Fruit fly (Drosophila melanogaster) whole organism, embryonic: Measurements from ENCODE around the gene Sfp38D.

ENCODE experiments used
- Adf1 ChIP-seq: fragments of 200-800 bp; sonication (Bioruptor generic); IDR thresholded peaks from 2 replicates; pipeline ENCODE4 v1.3.6; 2022; ENCODE audit warnings: missing biosample characterization, missing genetic modification characterization
- C15 ChIP-seq: fragments of 200-800 bp; sonication (Bioruptor generic); IDR thresholded peaks from 3 replicates; pipeline ENCODE4 v1.3.6; 2022; ENCODE audit warnings: missing biosample characterization, missing genetic modification characterization
- CG12155 ChIP-seq: fragments of 200-800 bp; sonication (Bioruptor generic); optimal IDR thresholded peaks from 3 replicates; lab custom pipeline; 2016; ENCODE audit warnings: missing biosample characterization, missing genetic modification characterization
- CG12659 ChIP-seq: fragments of 200-800 bp; sonication (Bioruptor generic); optimal IDR thresholded peaks from 3 replicates; lab custom pipeline; 2017; ENCODE audit warnings: mild to moderate bottlenecking, missing biosample characterization, missing genetic modification reagents, missing genetic modification characterization
- CG13296 ChIP-seq: fragments of 200-800 bp; sonication (Bioruptor generic); optimal IDR thresholded peaks from 3 replicates; lab custom pipeline; 2018; ENCODE audit warnings: missing biosample characterization, mild to moderate bottlenecking, missing genetic modification characterization
- CG14050 ChIP-seq: fragments of 200-800 bp; sonication (Bioruptor generic); IDR thresholded peaks from 3 replicates; pipeline ENCODE4 v1.3.6; 2022; ENCODE audit warnings: missing biosample characterization, missing genetic modification characterization
- CG17328 ChIP-seq: fragments of 200-800 bp; sonication (Bioruptor generic); IDR thresholded peaks from 2 replicates; pipeline ENCODE4 v1.3.6; 2022; ENCODE audit warnings: missing biosample characterization, missing genetic modification characterization
- CG2116 ChIP-seq: fragments of 200-800 bp; sonication (Bioruptor generic); optimal IDR thresholded peaks from 3 replicates; lab custom pipeline; 2018; ENCODE audit warnings: missing biosample characterization, mild to moderate bottlenecking, missing genetic modification characterization
- CG2120 ChIP-seq: fragments of 200-800 bp; sonication (Bioruptor generic); optimal IDR thresholded peaks from 3 replicates; lab custom pipeline; 2016; ENCODE audit warnings: missing biosample characterization, missing genetic modification characterization
- CG2678 ChIP-seq: fragments of 200-800 bp; sonication (Bioruptor generic); optimal IDR thresholded peaks from 3 replicates; lab custom pipeline; 2019; ENCODE audit warnings: missing biosample characterization, mild to moderate bottlenecking, missing genetic modification characterization, moderate library complexity
- CG31388 ChIP-seq: fragments of 200-800 bp; sonication (Bioruptor generic); optimal IDR thresholded peaks from 2 replicates; lab custom pipeline; 2016; ENCODE audit warnings: missing biosample characterization, missing genetic modification characterization
- CG31441 ChIP-seq: fragments of 200-800 bp; sonication (Bioruptor generic); IDR thresholded peaks from 2 replicates; pipeline ENCODE4 v1.3.6; 2022; ENCODE audit warnings: missing biosample characterization, missing genetic modification characterization
- CG3163 ChIP-seq: fragments of 200-800 bp; sonication (Bioruptor generic); optimal IDR thresholded peaks from 3 replicates; lab custom pipeline; 2016; ENCODE audit warnings: missing biosample characterization, missing genetic modification characterization
- CG32532 ChIP-seq: fragments of 200-800 bp; sonication (Bioruptor generic); IDR thresholded peaks from 2 replicates; pipeline ENCODE4 v1.3.6; 2022; ENCODE audit warnings: missing biosample characterization, missing genetic modification characterization
- CG32772 ChIP-seq: fragments of 200-800 bp; sonication (Bioruptor generic); IDR thresholded peaks from 2 replicates; pipeline ENCODE4 v1.3.6; 2022; ENCODE audit warnings: missing biosample characterization, missing genetic modification characterization
- CG6683 ChIP-seq: fragments of 200-800 bp; sonication (Bioruptor generic); optimal IDR thresholded peaks from 2 replicates; lab custom pipeline; 2017; ENCODE audit warnings: missing biosample characterization, mild to moderate bottlenecking, missing genetic modification characterization, missing genetic modification reagents
- CG6791 ChIP-seq: fragments of 200-800 bp; sonication (Bioruptor generic); IDR thresholded peaks from 3 replicates; pipeline ENCODE4 v1.3.6; 2022; ENCODE audit warnings: missing biosample characterization, missing genetic modification characterization; ENCODE audit not compliant: partially characterized antibody
- CG7271 ChIP-seq: fragments of 200-800 bp; sonication (Bioruptor generic); optimal IDR thresholded peaks from 2 replicates; lab custom pipeline; 2018; ENCODE audit warnings: missing biosample characterization, mild to moderate bottlenecking, missing genetic modification characterization, moderate library complexity
- CG7928 ChIP-seq: fragments of 200-800 bp; sonication (Bioruptor generic); optimal IDR thresholded peaks from 2 replicates; lab custom pipeline; 2017; ENCODE audit warnings: missing biosample characterization, mild to moderate bottlenecking, missing genetic modification characterization
- Dbx ChIP-seq: fragments of 200-800 bp; sonication (Bioruptor generic); IDR thresholded peaks from 3 replicates; pipeline ENCODE4 v1.3.6; 2022; ENCODE audit warnings: missing biosample characterization, missing genetic modification characterization
- Dfd ChIP-seq, 2 experiments: fragments of >200 bp; optimal IDR thresholded peaks; 2 replicates each; lab custom pipeline; 2017; ENCODE audit warnings: missing biosample characterization in 2 of 2, missing genetic modification characterization in 2 of 2
- Dll ChIP-seq: fragments of 200-800 bp; sonication (Bioruptor generic); IDR thresholded peaks from 4 replicates; pipeline ENCODE4 v1.3.6; 2022; ENCODE audit warnings: missing biosample characterization, missing genetic modification characterization; ENCODE audit not compliant: partially characterized antibody
- E2f1 ChIP-seq: fragments of 200-800 bp; sonication (Bioruptor generic); IDR thresholded peaks from 2 replicates; pipeline ENCODE4 v1.3.6; 2022; ENCODE audit warnings: missing biosample characterization, missing genetic modification characterization
- Elba2 ChIP-seq: fragments of 200-800 bp; sonication (Bioruptor generic); optimal IDR thresholded peaks from 3 replicates; lab custom pipeline; 2016; ENCODE audit warnings: missing biosample characterization, missing genetic modification characterization
- HLH3B ChIP-seq: fragments of 200-800 bp; sonication (Bioruptor generic); IDR thresholded peaks from 2 replicates; pipeline ENCODE4 v1.3.6; 2022; ENCODE audit warnings: missing biosample characterization, missing genetic modification characterization
- Lpt ChIP-seq: fragments of >200 bp; optimal IDR thresholded peaks from 2 replicates; lab custom pipeline; 2018; ENCODE audit warnings: missing biosample characterization, missing genetic modification characterization
- Mes4 ChIP-seq: fragments of 200-800 bp; sonication (Bioruptor generic); optimal IDR thresholded peaks from 2 replicates; lab custom pipeline; 2016; ENCODE audit warnings: missing biosample characterization, missing genetic modification characterization
- Opbp ChIP-seq: fragments of 200-800 bp; sonication (Bioruptor generic); IDR thresholded peaks from 3 replicates; pipeline ENCODE4 v1.3.6; 2022; ENCODE audit warnings: missing biosample characterization, missing genetic modification characterization; ENCODE audit not compliant: partially characterized antibody
- Six4 ChIP-seq: fragments of 200-800 bp; sonication (Bioruptor generic); optimal IDR thresholded peaks from 2 replicates; lab custom pipeline; 2016; ENCODE audit warnings: missing biosample characterization, missing genetic modification characterization
- Sox102F ChIP-seq: fragments of 200-800 bp; sonication (Bioruptor generic); optimal IDR thresholded peaks from 2 replicates; lab custom pipeline; 2018; ENCODE audit warnings: missing biosample characterization, mild to moderate bottlenecking, missing genetic modification characterization, moderate library complexity
- Sry-β ChIP-seq: fragments of 200-800 bp; sonication (Bioruptor generic); optimal IDR thresholded peaks from 2 replicates; lab custom pipeline; 2018; ENCODE audit warnings: missing biosample characterization, mild to moderate bottlenecking, missing genetic modification characterization, moderate library complexity
- Sry-δ ChIP-seq: fragments of 200-800 bp; sonication (Bioruptor generic); optimal IDR thresholded peaks from 2 replicates; lab custom pipeline; 2016; ENCODE audit warnings: missing biosample characterization, missing genetic modification characterization
- Taf1 ChIP-seq: fragments of 200-800 bp; sonication (Bioruptor generic); IDR thresholded peaks from 2 replicates; pipeline ENCODE4 v1.3.6; 2022; ENCODE audit warnings: missing biosample characterization, missing genetic modification characterization
- Xbp1 ChIP-seq: fragments of 200-800 bp; sonication (Bioruptor generic); optimal IDR thresholded peaks from 3 replicates; lab custom pipeline; 2016; ENCODE audit warnings: missing biosample characterization, mild to moderate bottlenecking, missing genetic modification characterization
- ap ChIP-seq: fragments of 200-800 bp; sonication (Bioruptor generic); IDR thresholded peaks from 2 replicates; pipeline ENCODE4 v1.3.6; 2022; ENCODE audit warnings: missing biosample characterization, missing genetic modification characterization
- bowl ChIP-seq: fragments of 200-800 bp; sonication (Bioruptor generic); IDR thresholded peaks from 2 replicates; pipeline ENCODE4 v1.3.6; 2022; ENCODE audit warnings: missing biosample characterization, missing genetic modification characterization
- cas ChIP-seq: fragments of 200-800 bp; sonication (Bioruptor generic); IDR thresholded peaks from 2 replicates; pipeline ENCODE4 v1.3.6; 2022; ENCODE audit warnings: missing biosample characterization, missing genetic modification characterization
- chn ChIP-seq: fragments of 200-800 bp; sonication (Bioruptor generic); optimal IDR thresholded peaks from 2 replicates; lab custom pipeline; 2016; ENCODE audit warnings: missing biosample characterization, missing genetic modification characterization
- ci ChIP-seq: fragments of 200-800 bp; sonication (Bioruptor generic); IDR thresholded peaks from 3 replicates; pipeline ENCODE4 v1.3.6; 2022; ENCODE audit warnings: missing biosample characterization, missing genetic modification characterization
- crc ChIP-seq: fragments of 200-800 bp; sonication (Bioruptor generic); optimal IDR thresholded peaks from 2 replicates; lab custom pipeline; 2016; ENCODE audit warnings: missing biosample characterization, missing genetic modification characterization
- dmrt11E ChIP-seq: fragments of 200-800 bp; sonication (Bioruptor generic); optimal IDR thresholded peaks from 3 replicates; lab custom pipeline; 2018; ENCODE audit warnings: missing biosample characterization, mild to moderate bottlenecking, missing genetic modification characterization, moderate library complexity
- eve ChIP-seq, 2 experiments: fragments of >200 bp; optimal IDR thresholded peaks; 2 replicates each; lab custom pipeline; 2017; ENCODE audit warnings: missing biosample characterization in 2 of 2, missing genetic modification characterization in 2 of 2
- ewg ChIP-seq: fragments of 200-800 bp; sonication (Bioruptor generic); optimal IDR thresholded peaks from 3 replicates; lab custom pipeline; 2017; ENCODE audit warnings: mild to moderate bottlenecking, missing biosample characterization, missing genetic modification reagents, missing genetic modification characterization
- mam ChIP-seq: fragments of 200-800 bp; sonication (Bioruptor generic); optimal IDR thresholded peaks from 3 replicates; lab custom pipeline; 2016; ENCODE audit warnings: missing biosample characterization, missing genetic modification characterization
- row ChIP-seq: fragments of 200-800 bp; sonication (Bioruptor generic); IDR thresholded peaks from 3 replicates; pipeline ENCODE4 v1.3.6; 2022; ENCODE audit warnings: missing biosample characterization, missing genetic modification characterization
- sc ChIP-seq, 3 experiments: fragments of >200 bp in 2 of 3; fragments of 200-800 bp in 1 of 3; sonication (Bioruptor generic) in 1 of 3; optimal IDR thresholded peaks; 2 replicates in 2 of 3; 3 replicates in 1 of 3; lab custom pipeline; 2017; ENCODE audit warnings: mild to moderate bottlenecking in 1 of 3, missing biosample characterization in 1 of 3, missing genetic modification characterization in 1 of 3, missing genetic modification reagents in 1 of 3
- sima ChIP-seq: fragments of 200-800 bp; sonication (Bioruptor generic); optimal IDR thresholded peaks from 2 replicates; lab custom pipeline; 2016; ENCODE audit warnings: missing biosample characterization, missing genetic modification characterization
- ssp ChIP-seq: fragments of 200-800 bp; sonication (Bioruptor generic); IDR thresholded peaks from 2 replicates; pipeline ENCODE4 v1.3.6; 2022; ENCODE audit warnings: missing biosample characterization, missing genetic modification characterization
- tgo ChIP-seq: fragments of 200-800 bp; sonication (Bioruptor generic); IDR thresholded peaks from 3 replicates; pipeline ENCODE4 v1.3.6; 2022; ENCODE audit warnings: missing biosample characterization, missing genetic modification characterization
- tio ChIP-seq: fragments of 200-800 bp; sonication (Bioruptor generic); optimal IDR thresholded peaks from 2 replicates; lab custom pipeline; 2017; ENCODE audit warnings: missing biosample characterization, missing genetic modification characterization, inconsistent platforms
- zf30C ChIP-seq: fragments of 200-800 bp; sonication (Bioruptor generic); optimal IDR thresholded peaks from 3 replicates; lab custom pipeline; 2018; ENCODE audit warnings: missing biosample characterization, mild to moderate bottlenecking, missing genetic modification characterization

The Sfp38D gene

DNA sequence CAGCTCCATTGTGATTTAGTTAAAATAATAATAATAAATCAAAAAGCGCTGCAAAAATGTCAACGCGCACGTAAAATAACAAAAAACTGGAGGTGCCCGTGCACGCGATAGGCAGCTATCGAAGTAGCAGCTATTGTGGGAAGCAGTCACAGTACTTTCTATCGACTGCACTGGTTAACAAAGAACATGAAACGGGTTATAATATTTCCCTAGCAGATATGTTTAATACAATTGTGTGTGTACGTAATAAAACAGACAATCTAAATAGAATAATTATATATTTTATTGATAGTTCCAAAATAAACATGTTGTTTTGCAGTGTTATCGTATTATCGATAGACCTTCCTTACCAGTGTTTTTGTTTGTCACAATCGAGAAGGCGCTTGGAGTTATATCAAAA lies 35.2 kb downstream of the Sfp38D start, which contains the start of the genes CG31678 and IKKepsilon (continued):
- TF ChIP-seq CG31441 (GFP tag; lab: Robert Waterston, UW) (peak; percentile 86), mam (peak; percentile 10), row (GFP tag; lab: Robert Waterston, UW) (peak; percentile 81), Six4 (GFP tag; lab: Kevin White, UChicago) (no peak), CG13296 (GFP tag; lab: Kevin White, UChicago) (no peak), CG17328 (GFP tag; lab: Robert Waterston, UW) (0 out of 2 replicates have a peak, but pooled peaks have one; percentile 15), CG7271 (tag; lab: Kevin White, UChicago) (no peak), ewg (GFP tag; lab: Kevin White, UChicago) (peak; percentile 40), CG2120 (GFP tag; lab: Kevin White, UChicago) (peak; percentile 60), ci (GFP tag; lab: Robert Waterston, UW) (peak; percentile 50; the same call in 1 of the 3 replicates), CG2116 (GFP tag; lab: Kevin White, UChicago) (peak; percentile 86), Mes4 (no peak), bowl (no peak), CG6791 (peak; percentile 90), Sry-β (GFP tag; lab: Kevin White, UChicago) (peak; percentile 88), CG31388 (no peak)

DNA sequence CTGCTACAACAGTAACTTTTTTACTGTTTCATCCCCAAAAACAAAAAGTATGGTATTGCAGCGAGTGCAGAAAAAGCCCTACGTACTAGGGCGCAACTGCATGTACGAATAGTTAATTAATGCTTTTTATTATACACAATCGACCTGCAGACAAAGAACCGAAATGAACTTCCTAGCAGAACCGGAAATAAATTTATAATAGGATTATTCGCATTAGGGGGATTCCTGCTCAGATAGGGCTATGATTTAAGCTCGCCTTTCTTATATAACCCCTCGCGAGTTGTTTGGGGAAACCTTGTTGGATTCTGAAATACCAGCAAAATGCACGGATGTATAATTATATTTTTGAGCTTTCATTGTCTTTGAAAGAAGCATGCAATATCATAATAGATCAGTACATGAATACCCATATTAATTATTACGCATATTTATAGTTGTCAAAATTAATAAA lies 41.0 kb downstream of the Sfp38D start, which contains the start of gene Cen:
TSS of gene Cen (minus strand) at position 199 of the 451 bp plus-strand sequence.
- no peak for TF ChIP-seq eve (GFP tag; optimal IDR thresholded peaks at IDR 0.05; lab: Kevin White, UChicago)
- no peak for TF ChIP-seq E2f1 (GFP tag; lab: Robert Waterston, UW)
- TF ChIP-seq Xbp1 (GFP tag; lab: Kevin White, UChicago), result peak; percentile 39
- TF ChIP-seq tgo (GFP tag; lab: Robert Waterston, UW), result 0 out of 3 replicates have a peak, but pooled peaks have one; percentile 34
- no peak for TF ChIP-seq HLH3B (GFP tag; lab: Robert Waterston, UW)
- no peak for TF ChIP-seq zf30C (GFP tag; lab: Kevin White, UChicago)
- TF ChIP-seq C15 (GFP tag; lab: Robert Waterston, UW), result no peak
- TF ChIP-seq ssp (GFP tag; lab: Robert Waterston, UW), result peak; percentile 36; the same call in 1 of the 2 replicates
- TF ChIP-seq Adf1 (GFP tag; lab: Robert Waterston, UW), result no peak
- TF ChIP-seq crc (GFP tag; lab: Kevin White, UChicago), result no peak
- peak; percentile 10 for TF ChIP-seq Sry-δ (GFP tag; lab: Kevin White, UChicago)
- peak; percentile 60 for TF ChIP-seq CG32772 (GFP tag; lab: Robert Waterston, UW)
- TF ChIP-seq CG7928 (GFP tag; lab: Kevin White, UChicago), result no peak
- TF ChIP-seq CG12155 (GFP tag; lab: Kevin White, UChicago), result peak; percentile 26
- no peak for TF ChIP-seq sc (optimal IDR thresholded peaks at IDR 0.05; lab: Kevin White, UChicago)
- no peak for TF ChIP-seq sc (GFP tag; optimal IDR thresholded peaks at IDR 0.05; lab: Kevin White, UChicago)
- peak; percentile 47 for TF ChIP-seq Sox102F (GFP tag; lab: Kevin White, UChicago)
- 0 out of 3 replicates have a peak, but pooled peaks have one; percentile 34 for TF ChIP-seq CG14050 (GFP tag; lab: Robert Waterston, UW)
- no peak for TF ChIP-seq Dll (GFP tag; lab: Robert Waterston, UW)
- no peak for TF ChIP-seq Elba2
- TF ChIP-seq CG12659 (GFP tag; lab: Kevin White, UChicago), result peak; percentile 47
- TF ChIP-seq Taf1 (GFP tag; lab: Robert Waterston, UW), result no peak
- TF ChIP-seq tio, result peak; percentile 46
- no peak for TF ChIP-seq Dfd (GFP tag; optimal IDR thresholded peaks at IDR 0.05; lab: Kevin White, UChicago)
- no peak for TF ChIP-seq Dbx
- peak; percentile 34; the same call in 1 of the 2 replicates for TF ChIP-seq ap (GFP tag; lab: Robert Waterston, UW)
- peak; percentile 31; the same call in 1 of the 2 replicates for TF ChIP-seq CG32532 (GFP tag; lab: Robert Waterston, UW)
- no peak for TF ChIP-seq CG3163 (GFP tag; lab: Kevin White, UChicago)
- no peak for TF ChIP-seq Opbp (GFP tag; lab: Robert Waterston, UW)
- no peak for TF ChIP-seq Lpt (GFP tag; lab: Kevin White, UChicago)
- no peak for TF ChIP-seq CG6683 (GFP tag; lab: Kevin White, UChicago)
- no peak for TF ChIP-seq sima (GFP tag; lab: Kevin White, UChicago)
- TF ChIP-seq CG2678 (tag; lab: Kevin White, UChicago), result no peak
- TF ChIP-seq chn (GFP tag; lab: Kevin White, UChicago), result peak; percentile 48
- no peak for TF ChIP-seq cas (GFP tag; lab: Robert Waterston, UW)
- peak; percentile 40 for TF ChIP-seq dmrt11E (tag; lab: Kevin White, UChicago)
